Fruit fly (Drosophila melanogaster) whole organism, embryonic: ENCODE data around the gene CG12645.

Source experiments
- CG1603 ChIP-seq: fragments of 200-800 bp; sonication (Bioruptor generic); optimal IDR thresholded peaks from 2 replicates; lab custom pipeline; 2019; ENCODE audit warnings: missing biosample characterization, mild to moderate bottlenecking, missing genetic modification characterization, moderate library complexity
- Ravus ChIP-seq: fragments of 200-800 bp; sonication (Bioruptor generic); IDR thresholded peaks from 2 replicates; pipeline ENCODE4 v1.3.6; 2022; ENCODE audit warnings: missing biosample characterization, missing genetic modification characterization
- Xrp1 ChIP-seq: fragments of 200-800 bp; sonication (Bioruptor generic); IDR thresholded peaks from 2 replicates; pipeline ENCODE4 v1.3.6; 2022; ENCODE audit warnings: missing biosample characterization, missing genetic modification characterization
- bsh ChIP-seq, 2 experiments: fragments of 200-800 bp; sonication (Bioruptor generic); optimal IDR thresholded peaks; 2 replicates each; lab custom pipeline; 2017 to 2018; ENCODE audit warnings: mild to moderate bottlenecking in 2 of 2, missing biosample characterization in 2 of 2, missing genetic modification characterization in 2 of 2, moderate library complexity in 1 of 2

The CG12645 gene

DNA sequence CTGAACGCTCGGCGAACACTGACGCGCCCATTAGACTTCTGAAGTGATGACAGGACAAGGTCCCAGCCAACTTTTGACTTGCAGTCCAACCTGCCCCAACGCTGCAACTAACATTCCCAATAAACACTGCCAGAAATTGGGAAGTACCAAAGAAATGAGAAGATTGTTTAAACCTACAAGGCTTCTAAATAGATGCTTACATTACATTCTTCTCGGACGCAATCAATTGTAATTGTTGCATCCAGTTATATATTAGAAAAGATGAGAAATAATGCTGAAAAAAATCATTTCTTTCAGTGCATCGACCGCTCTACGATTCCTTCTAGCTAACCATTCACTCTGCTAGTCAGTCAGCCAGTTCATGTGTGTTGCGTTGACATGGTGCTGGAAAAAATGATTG is 49.2 kb downstream of the CG12645 start:
- TF ChIP-seq Ravus (no peak), bsh (GFP tag; optimal IDR thresholded peaks at IDR 0.05; lab: Kevin White, UChicago) (peak in 1 of 2 experiments; percentile 15), Xrp1 (no peak), CG1603 (tag; lab: Kevin White, UChicago) (peak; percentile 18)
